Worm (Caenorhabditis elegans): ENCODE data around the gene atln-1.

ce11 chrIV:2846264-2846663, 57.8 kb downstream of the atln-1 start, which contains the start of gene Y54G2A.40:
- TF ChIP-seq mls-2 (tag; optimal IDR thresholded peaks at IDR 0.05) (no peak), nhr-237 (tag; optimal IDR thresholded peaks at IDR 0.05) (no peak), nhr-12 (tag; optimal IDR thresholded peaks at IDR 0.05) (no peak), pha-4 (tag; optimal IDR thresholded peaks at IDR 0.05) (peak; percentile 33), blmp-1 (tag; optimal IDR thresholded peaks at IDR 0.05) (no peak), unc-39 (tag; optimal IDR thresholded peaks at IDR 0.05) (no peak), snpc-4 (tag; optimal IDR thresholded peaks at IDR 0.05) (no peak), nhr-28 (tag; optimal IDR thresholded peaks at IDR 0.05) (no peak), elt-3 (tag; optimal IDR thresholded peaks at IDR 0.05) (no peak), unc-62 (GFP tag; optimal IDR thresholded peaks at IDR 0.05) (no peak), nhr-76 (tag; optimal IDR thresholded peaks at IDR 0.05) (no peak)
